Worm (Caenorhabditis elegans): ENCODE measurements around the gene C02B10.3.

- no peak for TF ChIP-seq skn-1 (tag; optimal IDR thresholded peaks at IDR 0.05)
- no peak for TF ChIP-seq gmeb-1 (tag; optimal IDR thresholded peaks at IDR 0.05)
These were observed 24.2 kb downstream of the C02B10.3 start for ce11 chrIV:5078846-5079245.

All from whole organism, L2 larva.